Fruit fly (Drosophila melanogaster) whole organism, pupa: ENCODE data around the gene Abp1.

Experiments used
- CG10348 ChIP-seq: fragments of 200-800 bp; sonication (Bioruptor generic); IDR thresholded peaks from 2 replicates; pipeline ENCODE4 v1.3.6; 2022; ENCODE audit warnings: missing biosample characterization, missing genetic modification characterization
- CG12605 ChIP-seq: fragments of 200-800 bp; sonication (Bioruptor generic); IDR thresholded peaks from 2 replicates; pipeline ENCODE4 v1.3.6; 2022; ENCODE audit warnings: missing biosample characterization, missing genetic modification characterization
- CG13204 ChIP-seq: fragments of 200-800 bp; sonication (Bioruptor generic); optimal IDR thresholded peaks from 2 replicates; lab custom pipeline; 2018; ENCODE audit warnings: missing biosample characterization, mild to moderate bottlenecking, missing genetic modification characterization, moderate library complexity
- CG14655 ChIP-seq: fragments of 200-800 bp; sonication (Bioruptor generic); optimal IDR thresholded peaks from 3 replicates; lab custom pipeline; 2017; ENCODE audit warnings: mild to moderate bottlenecking, missing biosample characterization, missing genetic modification reagents, missing genetic modification characterization
- CG15710 ChIP-seq: fragments of 200-800 bp; sonication (Bioruptor generic); optimal IDR thresholded peaks from 2 replicates; lab custom pipeline; 2018; ENCODE audit warnings: missing biosample characterization, mild to moderate bottlenecking, missing genetic modification characterization, moderate library complexity
- CG17806 ChIP-seq: fragments of 200-800 bp; sonication (Bioruptor generic); optimal IDR thresholded peaks from 2 replicates; lab custom pipeline; 2018; ENCODE audit warnings: missing biosample characterization, mild to moderate bottlenecking, missing genetic modification characterization, moderate library complexity
- CG32121 ChIP-seq: fragments of 200-800 bp; sonication (Bioruptor generic); IDR thresholded peaks from 2 replicates; pipeline ENCODE4 v1.3.6; 2022; ENCODE audit warnings: missing biosample characterization, missing genetic modification characterization
- CG34367 ChIP-seq: fragments of 200-800 bp; sonication (Bioruptor generic); optimal IDR thresholded peaks from 2 replicates; lab custom pipeline; 2018; ENCODE audit warnings: missing biosample characterization, mild to moderate bottlenecking, missing genetic modification characterization
- CG4496 ChIP-seq: fragments of 200-800 bp; sonication (Bioruptor generic); IDR thresholded peaks from 3 replicates; pipeline ENCODE4 v1.3.6; 2022; ENCODE audit warnings: missing biosample characterization, missing genetic modification characterization
- CG8159 ChIP-seq: fragments of 200-800 bp; sonication (Bioruptor generic); optimal IDR thresholded peaks from 3 replicates; lab custom pipeline; 2018; ENCODE audit warnings: missing biosample characterization, mild to moderate bottlenecking, missing genetic modification characterization, moderate library complexity
- CG8301 ChIP-seq: fragments of 200-800 bp; sonication (Bioruptor generic); optimal IDR thresholded peaks from 2 replicates; lab custom pipeline; 2018; ENCODE audit warnings: missing biosample characterization, mild to moderate bottlenecking, missing genetic modification characterization
- CG9948 ChIP-seq: fragments of 200-800 bp; sonication (Bioruptor generic); optimal IDR thresholded peaks from 2 replicates; lab custom pipeline; 2018; ENCODE audit warnings: missing biosample characterization, mild to moderate bottlenecking, missing genetic modification characterization, moderate library complexity
- D1 ChIP-seq: fragments of 200-800 bp; sonication (Bioruptor generic); optimal IDR thresholded peaks from 2 replicates; lab custom pipeline; 2018; ENCODE audit warnings: missing biosample characterization, mild to moderate bottlenecking, missing genetic modification characterization, moderate library complexity
- EcR ChIP-seq: fragments of 200-800 bp; sonication (Bioruptor generic); optimal IDR thresholded peaks from 3 replicates; lab custom pipeline; 2019; ENCODE audit warnings: missing biosample characterization, missing genetic modification characterization, mild to moderate bottlenecking, moderate library complexity, missing genetic modification reagents
- Ets98B ChIP-seq: fragments of 200-800 bp; sonication (Bioruptor generic); IDR thresholded peaks from 2 replicates; pipeline ENCODE4 v1.3.6; 2022; ENCODE audit warnings: missing biosample characterization, missing genetic modification characterization
- Pif1A ChIP-seq: fragments of 200-800 bp; sonication (Bioruptor generic); optimal IDR thresholded peaks from 3 replicates; lab custom pipeline; 2016; ENCODE audit warnings: missing biosample characterization, missing genetic modification characterization
- Pif1B ChIP-seq: fragments of 200-800 bp; sonication (Bioruptor generic); optimal IDR thresholded peaks from 3 replicates; lab custom pipeline; 2016; ENCODE audit warnings: missing biosample characterization, missing genetic modification characterization
- Snoo ChIP-seq: fragments of 200-800 bp; sonication (Bioruptor generic); optimal IDR thresholded peaks from 3 replicates; lab custom pipeline; 2017; ENCODE audit warnings: missing biosample characterization, mild to moderate bottlenecking, missing genetic modification characterization, inconsistent platforms
- fd96Ca ChIP-seq: fragments of 200-800 bp; sonication (Bioruptor generic); IDR thresholded peaks from 3 replicates; pipeline ENCODE4 v1.3.6; 2022; ENCODE audit warnings: missing biosample characterization, missing genetic modification characterization
- gl ChIP-seq: fragments of 200-800 bp; sonication (Bioruptor generic); optimal IDR thresholded peaks from 2 replicates; lab custom pipeline; 2018; ENCODE audit warnings: missing biosample characterization, mild to moderate bottlenecking, missing genetic modification characterization
- rn ChIP-seq: fragments of 200-800 bp; sonication (Bioruptor generic); IDR thresholded peaks from 2 replicates; pipeline ENCODE4 v1.3.6; 2022; ENCODE audit warnings: missing biosample characterization, missing genetic modification characterization

Gene Abp1

dm6 chr3L:13494363-13495015 lies 8.4 kb upstream of the Abp1 start:
- TF ChIP-seq gl (tag; lab: Kevin White, UChicago) (peak; percentile 60), Pif1A (GFP tag; lab: Kevin White, UChicago) (peak; percentile 86), CG8159 (peak; percentile 62), EcR (peak; percentile 63), CG12605 (peak; percentile 37; the same call in 1 of the 2 replicates), CG15710 (tag; lab: Kevin White, UChicago) (peak; percentile 55), Pif1B (GFP tag; lab: Kevin White, UChicago) (peak; percentile 81), CG14655 (GFP tag; lab: Kevin White, UChicago) (peak; percentile 37), CG32121 (GFP tag; lab: Robert Waterston, UW) (peak; percentile 14; the same call in 1 of the 2 replicates), Ets98B (GFP tag; lab: Robert Waterston, UW) (peak; percentile 45; the same call in 1 of the 2 replicates), D1 (no peak), Snoo (tag; lab: Kevin White, UChicago) (peak; percentile 70), CG34367 (peak; percentile 54), CG17806 (tag; lab: Kevin White, UChicago) (peak; percentile 35), CG8301 (tag; lab: Kevin White, UChicago) (peak; percentile 5), CG13204 (peak; percentile 85), CG4496 (GFP tag; lab: Robert Waterston, UW) (peak; percentile 65; the same call in 2 of the 3 replicates), CG9948 (tag; lab: Kevin White, UChicago) (peak; percentile 59), fd96Ca (GFP tag; lab: Robert Waterston, UW) (peak; percentile 16; the same call in 1 of the 3 replicates), rn (GFP tag; lab: Robert Waterston, UW) (peak; percentile 21; the same call in 1 of the 2 replicates), CG10348 (GFP tag; lab: Robert Waterston, UW) (no peak)

DNA sequence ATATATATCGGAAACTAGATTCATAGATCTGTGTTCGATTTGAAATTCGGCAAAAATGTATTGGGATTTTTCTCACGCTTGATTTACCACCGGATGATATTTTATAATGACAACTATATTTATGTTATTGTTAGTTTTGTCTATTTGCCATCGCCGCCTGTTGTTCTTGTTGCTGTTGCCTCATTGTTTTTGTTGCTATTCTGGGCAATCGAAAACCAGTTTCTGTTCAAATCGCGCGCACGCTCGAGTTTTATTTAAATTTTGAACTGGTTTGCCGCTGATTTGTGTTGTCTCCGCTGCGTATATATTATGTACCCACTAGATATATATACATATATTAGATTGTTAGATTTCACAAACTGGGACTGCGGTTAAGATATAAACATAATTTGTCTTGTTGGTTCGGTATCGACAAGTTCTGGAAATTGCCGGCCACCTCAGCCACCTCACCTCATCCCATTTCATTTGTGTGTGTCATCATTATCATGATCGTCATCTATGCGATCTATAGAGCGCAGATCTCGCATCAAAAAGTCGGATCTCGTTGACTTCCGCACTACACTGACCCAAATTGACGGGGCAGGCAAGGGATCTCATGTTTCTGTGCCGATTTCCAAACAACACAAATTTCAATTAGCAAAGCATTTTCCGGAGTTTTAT lies 4.7 kb upstream of the Abp1 start:
- TF ChIP-seq Snoo (tag; lab: Kevin White, UChicago) = no peak
- no peak for TF ChIP-seq CG15710 (tag; lab: Kevin White, UChicago)
- TF ChIP-seq CG32121 (GFP tag; lab: Robert Waterston, UW) = no peak
- TF ChIP-seq CG4496 (GFP tag; lab: Robert Waterston, UW) = no peak
- TF ChIP-seq CG10348 (GFP tag; lab: Robert Waterston, UW) = no peak
- no peak for TF ChIP-seq fd96Ca (GFP tag; lab: Robert Waterston, UW)
- TF ChIP-seq CG34367 = no peak
- TF ChIP-seq CG12605 = no peak
- no peak for TF ChIP-seq CG17806 (tag; lab: Kevin White, UChicago)
- TF ChIP-seq CG9948 (tag; lab: Kevin White, UChicago) = no peak
- TF ChIP-seq gl (tag; lab: Kevin White, UChicago) = no peak
- TF ChIP-seq CG8301 (tag; lab: Kevin White, UChicago) = no peak
- no peak for TF ChIP-seq Ets98B (GFP tag; lab: Robert Waterston, UW)
- no peak for TF ChIP-seq Pif1A (GFP tag; lab: Kevin White, UChicago)
- no peak for TF ChIP-seq Pif1B (GFP tag; lab: Kevin White, UChicago)

- TF ChIP-seq gl (tag; lab: Kevin White, UChicago) (no peak), CG32121 (GFP tag; lab: Robert Waterston, UW) (no peak), CG15710 (tag; lab: Kevin White, UChicago) (no peak), Ets98B (GFP tag; lab: Robert Waterston, UW) (no peak), EcR (no peak), CG12605 (no peak), CG10348 (GFP tag; lab: Robert Waterston, UW) (no peak)
- TF ChIP-seq, all 21 proteins: peak for 0
Observed at dm6 chr3L:13489193-13489752, 3.2 kb upstream of the Abp1 start.

DNA sequence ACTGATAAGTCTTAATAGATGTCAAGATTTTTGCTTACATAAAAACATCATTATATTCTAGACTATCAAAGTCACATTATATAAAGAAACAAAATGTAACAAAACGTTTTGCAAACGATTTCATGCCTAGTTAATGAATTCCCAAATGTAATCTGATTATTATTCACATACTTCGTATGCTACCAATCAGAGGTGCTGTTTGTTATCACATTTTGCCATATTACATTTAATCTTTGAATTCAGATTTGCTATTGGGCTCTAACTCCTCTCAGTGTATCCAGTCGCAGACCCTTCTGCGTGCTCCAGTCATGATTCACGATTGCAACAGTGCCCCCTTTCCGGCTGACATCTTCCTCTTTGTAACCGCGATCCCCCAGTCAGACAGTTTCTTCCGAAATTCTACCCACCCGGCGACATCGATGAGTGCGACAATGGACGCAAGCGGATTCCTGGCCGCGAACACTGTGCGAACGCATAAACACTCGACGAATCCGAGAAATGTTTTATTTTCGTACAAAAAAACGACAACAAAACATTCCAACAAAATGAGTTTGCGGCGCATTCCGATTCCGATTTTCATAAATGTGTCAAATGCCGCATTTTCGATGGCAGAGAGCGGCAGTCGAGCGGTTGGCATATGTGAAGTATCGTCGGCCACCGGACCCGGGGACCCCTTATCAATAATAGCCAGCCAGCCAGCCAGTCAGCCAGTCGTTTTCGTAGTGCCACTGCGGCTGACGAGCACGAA lies 2.2 kb upstream of the Abp1 start:
- TF ChIP-seq EcR = peak; percentile 2
- TF ChIP-seq CG8159 = peak; percentile 44
- peak; percentile 10 for TF ChIP-seq CG8301 (tag; lab: Kevin White, UChicago)
- no peak for TF ChIP-seq gl (tag; lab: Kevin White, UChicago)
- no peak for TF ChIP-seq CG4496 (GFP tag; lab: Robert Waterston, UW)
- TF ChIP-seq Snoo (tag; lab: Kevin White, UChicago) = peak; percentile 50
- no peak for TF ChIP-seq CG34367
- TF ChIP-seq CG15710 (tag; lab: Kevin White, UChicago) = peak; percentile 17
- TF ChIP-seq rn (GFP tag; lab: Robert Waterston, UW) = no peak
- no peak for TF ChIP-seq fd96Ca (GFP tag; lab: Robert Waterston, UW)
- TF ChIP-seq CG9948 (tag; lab: Kevin White, UChicago) = peak; percentile 6
- no peak for TF ChIP-seq CG12605
- TF ChIP-seq CG14655 (GFP tag; lab: Kevin White, UChicago) = peak; percentile 34
- TF ChIP-seq CG10348 (GFP tag; lab: Robert Waterston, UW) = no peak
- no peak for TF ChIP-seq D1
- no peak for TF ChIP-seq Pif1B (GFP tag; lab: Kevin White, UChicago)
- TF ChIP-seq Pif1A (GFP tag; lab: Kevin White, UChicago) = peak; percentile 1
- TF ChIP-seq CG32121 (GFP tag; lab: Robert Waterston, UW) = peak; percentile 26; the same call in 1 of the 2 replicates
- peak; percentile 7 for TF ChIP-seq CG13204
- TF ChIP-seq Ets98B (GFP tag; lab: Robert Waterston, UW) = peak; percentile 8; the same call in 1 of the 2 replicates
- peak; percentile 26 for TF ChIP-seq CG17806 (tag; lab: Kevin White, UChicago)
- TF ChIP-seq, all 21 proteins: peak for 12
